Fruit fly (Drosophila melanogaster) whole organism, adult: ENCODE data around the gene CG13318.

Experiments used
- CG11617 ChIP-seq: fragments of 200-800 bp; sonication (Bioruptor generic); optimal IDR thresholded peaks from 2 replicates; lab custom pipeline; 2017; ENCODE audit warnings: mild to moderate bottlenecking, missing biosample characterization, missing genetic modification reagents, missing genetic modification characterization
- CG12768 ChIP-seq: fragments of 200-800 bp; sonication (Bioruptor generic); optimal IDR thresholded peaks from 2 replicates; lab custom pipeline; 2017; ENCODE audit warnings: missing biosample characterization, missing genetic modification characterization, mild to moderate bottlenecking, moderate library complexity, missing genetic modification reagents
- CG14711 ChIP-seq: fragments of 200-800 bp; sonication (Bioruptor generic); optimal IDR thresholded peaks from 2 replicates; lab custom pipeline; 2018; ENCODE audit warnings: missing biosample characterization, mild to moderate bottlenecking, missing genetic modification characterization, moderate library complexity
- CG1620 ChIP-seq: fragments of 200-800 bp; sonication (Bioruptor generic); optimal IDR thresholded peaks from 2 replicates; lab custom pipeline; 2016; ENCODE audit warnings: missing biosample characterization, missing genetic modification characterization
- CG33017 ChIP-seq: fragments of 200-800 bp; sonication (Bioruptor generic); optimal IDR thresholded peaks from 2 replicates; lab custom pipeline; 2018; ENCODE audit warnings: missing biosample characterization, mild to moderate bottlenecking, missing genetic modification characterization, moderate library complexity
- CG5204 ChIP-seq: fragments of 200-800 bp; sonication (Bioruptor generic); optimal IDR thresholded peaks from 2 replicates; lab custom pipeline; 2016; ENCODE audit warnings: missing biosample characterization, missing genetic modification characterization
- CG7045 ChIP-seq: fragments of 200-800 bp; sonication (Bioruptor generic); optimal IDR thresholded peaks from 2 replicates; lab custom pipeline; 2017; ENCODE audit warnings: missing biosample characterization, mild to moderate bottlenecking, missing genetic modification characterization
- CG7101 ChIP-seq: fragments of 200-800 bp; sonication (Bioruptor generic); optimal IDR thresholded peaks from 2 replicates; lab custom pipeline; 2018; ENCODE audit warnings: missing biosample characterization, mild to moderate bottlenecking, missing genetic modification characterization, moderate library complexity
- Clk ChIP-seq: fragments of 200-800 bp; sonication (Bioruptor generic); optimal IDR thresholded peaks from 2 replicates; lab custom pipeline; 2017; ENCODE audit warnings: missing biosample characterization, missing genetic modification characterization
- Crg-1 ChIP-seq: fragments of 200-800 bp; sonication (Bioruptor generic); optimal IDR thresholded peaks from 2 replicates; lab custom pipeline; 2016; ENCODE audit warnings: missing biosample characterization, missing genetic modification characterization
- Hr96 ChIP-seq: fragments of 200-800 bp; sonication (Bioruptor generic); optimal IDR thresholded peaks from 2 replicates; lab custom pipeline; 2016; ENCODE audit warnings: missing biosample characterization, missing genetic modification characterization
- Mnt ChIP-seq: fragments of 200-800 bp; sonication (Bioruptor generic); optimal IDR thresholded peaks from 2 replicates; lab custom pipeline; 2016; ENCODE audit warnings: missing biosample characterization, mild to moderate bottlenecking, missing genetic modification characterization
- bab1 ChIP-seq: fragments of 200-800 bp; sonication (Bioruptor generic); optimal IDR thresholded peaks from 3 replicates; lab custom pipeline; 2019; ENCODE audit warnings: missing biosample characterization, mild to moderate bottlenecking, missing genetic modification characterization, moderate library complexity
- cic ChIP-seq: fragments of 200-800 bp; sonication (Bioruptor generic); optimal IDR thresholded peaks from 2 replicates; lab custom pipeline; 2017; ENCODE audit warnings: missing biosample characterization, mild to moderate bottlenecking, missing genetic modification characterization, moderate library complexity
- cnc ChIP-seq, 2 experiments: fragments of >200 bp; optimal IDR thresholded peaks; 2 replicates each; lab custom pipeline; 2017
- kay ChIP-seq: fragments of 200-800 bp; sonication (Bioruptor generic); peaks from one replicate; lab custom pipeline; 2016; ENCODE audit warnings: missing biosample characterization, missing genetic modification characterization, borderline replicate concordance
- ovo ChIP-seq: fragments of 200-800 bp; sonication (Bioruptor generic); optimal IDR thresholded peaks from 2 replicates; lab custom pipeline; 2016; ENCODE audit warnings: missing biosample characterization, missing genetic modification characterization
- pad ChIP-seq: fragments of 200-800 bp; sonication (Bioruptor generic); optimal IDR thresholded peaks from 3 replicates; lab custom pipeline; 2017; ENCODE audit warnings: missing biosample characterization, missing genetic modification characterization, mild to moderate bottlenecking, moderate library complexity, missing genetic modification reagents
- tj ChIP-seq: fragments of 200-800 bp; sonication (Bioruptor generic); optimal IDR thresholded peaks from 3 replicates; lab custom pipeline; 2017; ENCODE audit warnings: missing biosample characterization, mild to moderate bottlenecking, missing genetic modification characterization, moderate library complexity
- toe ChIP-seq: fragments of 200-800 bp; sonication (Bioruptor generic); optimal IDR thresholded peaks from 2 replicates; lab custom pipeline; 2016; ENCODE audit warnings: missing biosample characterization, missing genetic modification characterization

Gene CG13318

DNA sequence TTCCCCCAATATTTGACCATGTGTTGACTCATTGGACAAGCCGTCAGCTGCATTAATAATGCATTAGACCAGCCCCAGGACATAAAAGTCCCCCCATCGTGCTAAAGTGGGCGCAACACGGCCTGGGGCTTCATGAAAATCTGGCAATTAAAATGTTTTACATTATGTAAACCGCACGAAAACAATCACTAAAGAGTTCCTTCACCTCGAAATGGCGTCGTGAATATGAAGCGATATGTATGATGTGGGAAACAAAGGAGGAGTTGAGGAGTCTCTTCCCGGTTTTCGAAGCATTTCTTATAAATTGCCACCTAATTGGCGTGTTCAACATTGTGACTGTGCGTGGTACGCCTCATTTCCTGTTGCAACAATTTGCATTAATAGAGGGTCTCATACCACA lies 29.8 kb downstream of the CG13318 start:
- no peak for TF ChIP-seq pad
- TF ChIP-seq kay (GFP tag; lab: Kevin White, UChicago): no peak

DNA sequence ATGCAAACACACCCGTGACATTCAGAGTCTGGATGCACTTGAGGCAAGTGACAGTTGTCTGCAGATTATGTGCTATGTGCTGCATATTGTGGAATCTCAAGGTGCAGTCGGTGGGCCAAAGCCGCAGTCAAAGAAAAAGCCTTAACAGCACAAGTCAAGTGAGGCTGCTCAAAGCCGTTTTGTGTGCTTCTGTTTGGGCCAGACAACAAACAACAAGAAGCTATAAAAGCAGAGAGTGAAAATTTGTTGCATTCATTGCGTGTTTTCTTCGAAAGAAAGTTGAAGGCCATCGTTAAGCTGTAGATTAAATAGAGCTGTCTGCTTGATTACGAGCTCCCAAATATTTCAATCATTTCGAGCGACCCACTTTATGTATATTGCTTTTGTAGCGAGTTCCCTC lies 30.6 kb downstream of the CG13318 start:
- no peak for TF ChIP-seq toe (GFP tag; lab: Kevin White, UChicago)
- no peak for TF ChIP-seq cnc (optimal IDR thresholded peaks at IDR 0.05; lab: Kevin White, UChicago)
- TF ChIP-seq Mnt (GFP tag; lab: Kevin White, UChicago): no peak
- no peak for TF ChIP-seq CG5204 (GFP tag; lab: Kevin White, UChicago)
- no peak for TF ChIP-seq CG1620 (GFP tag; lab: Kevin White, UChicago)
- no peak for TF ChIP-seq CG33017 (tag; lab: Kevin White, UChicago)
- no peak for TF ChIP-seq ovo
- no peak for TF ChIP-seq kay (GFP tag; lab: Kevin White, UChicago)
- no peak for TF ChIP-seq Hr96
- TF ChIP-seq tj (GFP tag; lab: Kevin White, UChicago): no peak
- no peak for TF ChIP-seq CG11617 (GFP tag; lab: Kevin White, UChicago)
- no peak for TF ChIP-seq Clk (GFP tag; lab: Kevin White, UChicago)
- no peak for TF ChIP-seq CG14711 (tag; lab: Kevin White, UChicago)
- no peak for TF ChIP-seq CG7101 (tag; lab: Kevin White, UChicago)
- no peak for TF ChIP-seq CG12768 (GFP tag; lab: Kevin White, UChicago)
- TF ChIP-seq pad: no peak
- no peak for TF ChIP-seq bab1
- no peak for TF ChIP-seq CG7045 (GFP tag; lab: Kevin White, UChicago)
- TF ChIP-seq Crg-1: no peak
- TF ChIP-seq cic (GFP tag; lab: Kevin White, UChicago): no peak

DNA sequence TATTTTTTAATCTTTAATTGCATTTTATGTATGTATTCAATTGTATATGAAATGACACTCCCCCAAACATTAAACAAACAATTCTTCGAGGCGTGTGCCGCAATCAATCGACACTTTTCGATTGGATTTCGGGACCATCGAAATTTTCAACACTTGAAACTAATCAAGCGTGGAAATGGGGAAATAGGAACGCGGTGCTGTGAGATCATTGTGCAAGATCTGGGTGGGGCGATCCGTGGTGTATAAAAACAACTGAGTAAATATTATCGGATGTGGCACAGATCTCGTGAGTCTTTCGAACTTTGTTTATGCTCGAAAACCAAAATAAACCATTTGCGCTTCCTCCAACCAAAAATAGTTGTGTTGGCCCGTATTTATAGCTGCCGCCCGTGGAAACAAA lies 31.2 kb downstream of the CG13318 start:
- TF ChIP-seq Crg-1 (no peak), CG33017 (tag; lab: Kevin White, UChicago) (no peak), pad (no peak), Hr96 (no peak), ovo (no peak), CG12768 (GFP tag; lab: Kevin White, UChicago) (no peak), CG7101 (tag; lab: Kevin White, UChicago) (no peak), CG14711 (tag; lab: Kevin White, UChicago) (no peak), Mnt (GFP tag; lab: Kevin White, UChicago) (no peak), tj (GFP tag; lab: Kevin White, UChicago) (no peak), CG5204 (GFP tag; lab: Kevin White, UChicago) (no peak), CG11617 (GFP tag; lab: Kevin White, UChicago) (no peak)

DNA sequence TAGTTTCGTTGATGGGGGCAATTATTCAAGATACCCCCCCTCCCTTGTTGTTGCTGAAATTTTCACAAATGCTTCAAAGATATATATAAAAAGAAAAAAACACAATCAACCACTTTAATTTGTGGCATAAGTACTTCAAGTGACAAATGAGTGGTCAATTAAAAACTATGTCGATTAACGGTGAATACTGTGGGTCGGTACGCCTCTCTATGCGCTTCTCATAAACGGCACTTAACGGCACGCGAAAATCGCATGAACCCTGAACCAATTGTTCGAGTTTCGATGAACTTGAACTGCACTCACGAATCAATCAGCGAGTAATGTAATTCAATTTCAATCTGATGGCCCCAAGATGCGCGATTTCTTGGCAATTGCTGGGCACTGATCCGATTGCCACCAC lies 32.4 kb downstream of the CG13318 start:
- no peak for TF ChIP-seq cnc (optimal IDR thresholded peaks at IDR 0.05; lab: Kevin White, UChicago)
- TF ChIP-seq kay (GFP tag; lab: Kevin White, UChicago): peak; percentile 55

DNA sequence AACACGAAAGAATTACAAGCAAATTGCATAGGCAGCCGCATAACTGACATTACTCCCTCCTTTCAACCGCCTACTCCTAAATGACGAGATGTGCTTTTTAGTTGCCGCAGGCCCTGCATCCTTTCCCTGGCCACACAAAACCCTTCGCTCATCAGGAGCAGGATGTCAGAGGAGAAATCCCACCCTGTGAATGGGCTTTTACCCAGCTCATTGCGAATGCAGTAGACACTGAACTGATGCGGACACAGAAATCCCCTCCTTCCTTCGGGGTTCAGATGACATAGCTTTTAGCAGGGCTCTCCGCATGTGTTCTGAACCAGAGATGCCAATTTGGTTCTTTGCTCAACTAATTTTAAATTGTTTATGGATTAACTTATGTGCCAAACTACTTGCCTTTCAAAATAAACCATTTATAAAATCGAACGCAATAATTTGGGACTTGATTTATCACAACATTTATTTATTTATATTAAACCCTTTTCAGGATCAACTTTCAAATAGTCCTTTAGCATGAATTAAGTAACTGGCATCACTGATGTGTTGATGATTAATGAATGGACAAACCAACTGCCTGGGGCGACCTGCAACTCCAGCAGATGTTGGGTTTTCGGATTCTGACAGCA lies 33.2 kb downstream of the CG13318 start:
- TF ChIP-seq cnc (optimal IDR thresholded peaks at IDR 0.05; lab: Kevin White, UChicago): no peak
- TF ChIP-seq CG11617 (GFP tag; lab: Kevin White, UChicago): no peak
- no peak for TF ChIP-seq Clk (GFP tag; lab: Kevin White, UChicago)
- TF ChIP-seq CG14711 (tag; lab: Kevin White, UChicago): no peak
- no peak for TF ChIP-seq CG33017 (tag; lab: Kevin White, UChicago)
- TF ChIP-seq Hr96: no peak
- no peak for TF ChIP-seq CG1620 (GFP tag; lab: Kevin White, UChicago)
- TF ChIP-seq CG12768 (GFP tag; lab: Kevin White, UChicago): no peak
- TF ChIP-seq Crg-1: no peak
- TF ChIP-seq bab1: no peak

DNA sequence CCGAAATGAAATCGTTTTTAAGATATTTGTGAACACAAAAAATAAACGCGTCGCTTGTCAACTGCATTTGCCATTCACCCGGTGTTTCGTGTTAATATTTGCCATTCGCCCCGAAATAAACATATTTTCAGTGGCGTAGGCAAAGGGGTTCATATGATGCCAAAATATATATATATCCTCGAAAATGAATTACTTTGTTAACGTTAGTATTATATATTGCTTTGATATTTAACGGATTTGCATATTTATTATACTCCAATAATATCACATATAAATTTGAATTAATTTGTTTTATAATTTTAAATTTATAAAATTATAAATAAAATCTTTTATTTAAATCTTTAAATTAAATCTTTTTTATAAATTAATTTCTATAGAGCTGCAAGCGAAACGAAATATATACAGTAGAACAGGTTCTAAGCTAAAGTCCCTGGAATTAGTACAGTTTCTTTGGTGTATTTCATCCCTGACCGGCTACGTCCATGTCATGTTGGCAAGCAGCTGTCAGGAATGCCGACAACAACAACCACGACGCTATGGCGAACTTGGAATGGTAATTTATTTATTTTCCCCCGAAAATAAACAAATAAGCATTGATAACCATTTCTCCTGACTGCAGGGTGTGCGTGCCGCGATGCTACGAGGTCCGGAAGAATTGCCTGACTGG lies 40.8 kb downstream of the CG13318 start, which contains the start of the genes M1BP and CG8202:
TSS of gene M1BP (minus strand) at position 102 of the 667 bp plus-strand sequence.
TSS of gene CG8202 (plus strand) at position 495 of the 667 bp plus-strand sequence.
- TF ChIP-seq CG11617 (GFP tag; lab: Kevin White, UChicago) (peak; percentile 96), CG33017 (tag; lab: Kevin White, UChicago) (peak; percentile 90), Crg-1 (peak; percentile 67), CG1620 (GFP tag; lab: Kevin White, UChicago) (peak; percentile 68), CG7045 (GFP tag; lab: Kevin White, UChicago) (peak; percentile 92), cnc (optimal IDR thresholded peaks at IDR 0.05; lab: Kevin White, UChicago) (no peak), Mnt (GFP tag; lab: Kevin White, UChicago) (peak; percentile 53), bab1 (peak; percentile 75), Clk (GFP tag; lab: Kevin White, UChicago) (peak; percentile 1), toe (GFP tag; lab: Kevin White, UChicago) (peak; percentile 74), CG14711 (tag; lab: Kevin White, UChicago) (peak; percentile 84), ovo (peak; percentile 73), CG12768 (GFP tag; lab: Kevin White, UChicago) (peak; percentile 93), Hr96 (no peak), kay (GFP tag; lab: Kevin White, UChicago) (peak; percentile 25), tj (GFP tag; lab: Kevin White, UChicago) (peak; percentile 76), cic (GFP tag; lab: Kevin White, UChicago) (peak; percentile 1), pad (peak; percentile 77), CG7101 (tag; lab: Kevin White, UChicago) (peak; percentile 93), CG5204 (GFP tag; lab: Kevin White, UChicago) (no peak)
